Worm (Caenorhabditis elegans) whole organism, L4/young adult: ENCODE data around the gene nck-1.

Source experiments
- W03F9.2 ChIP-seq: fragments of 150-350 bp; optimal IDR thresholded peaks from 2 replicates; lab custom pipeline; 2014; ENCODE audit warnings: missing biosample characterization, missing genetic modification characterization
- him-1 ChIP-seq: sonication (generic microtip); optimal IDR thresholded peaks from 2 replicates; lab custom pipeline; 2016; ENCODE audit warnings: missing genotype, missing genetic modification reagents, missing genetic modification characterization, missing compliant biosample characterization

DNA sequence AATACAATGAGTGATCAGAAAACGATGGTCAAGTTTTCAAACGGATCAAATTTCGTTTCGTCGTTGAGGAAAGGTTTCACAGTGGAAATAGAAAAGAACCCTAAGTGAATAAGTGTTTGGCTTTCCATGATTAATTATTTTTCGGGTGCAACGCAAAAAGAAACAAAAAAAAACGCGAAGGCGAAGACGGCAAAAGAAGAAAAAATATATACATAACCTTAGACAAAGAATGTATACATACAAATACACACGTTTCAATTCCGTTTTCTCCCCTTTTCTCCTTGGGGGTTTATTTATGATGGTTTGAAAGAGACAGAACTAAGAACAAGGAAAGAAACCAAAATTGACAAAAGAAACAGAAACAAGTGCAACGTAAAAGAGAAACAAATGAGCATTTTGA is 8.7 kb upstream of the nck-1 start:
- TF ChIP-seq him-1 (tag; lab: Kevin White, UChicago) (no peak), W03F9.2 (tag; lab: Kevin White, UChicago) (no peak)
